Fruit fly (Drosophila melanogaster): ENCODE measurements around the gene Lk.
A peak's percentile ranks its signal among the peaks of the same experiment; 100 is the strongest.

The Lk gene

dm6 chr3L:14550839-14551415 is 9.6 kb downstream of the Lk start, which contains the start of gene Gbs-70E (continued):
- TF ChIP-seq CG6683 (GFP tag; optimal IDR thresholded peaks at IDR 0.05) (peak; percentile 67), cwo (GFP tag; optimal IDR thresholded peaks at IDR 0.05) (peak; percentile 88), prd (optimal IDR thresholded peaks at IDR 0.05) (no peak), prd (GFP tag; IDR thresholded peaks at IDR 0.05) (peak; percentile 95), CG11695 (GFP tag; IDR thresholded peaks at IDR 0.05) (peak; percentile 95), Asciz (GFP tag; optimal IDR thresholded peaks at IDR 0.05) (peak; percentile 91), Hey (tag; optimal IDR thresholded peaks at IDR 0.05) (peak; percentile 71), CG10979 (tag; optimal IDR thresholded peaks at IDR 0.05) (peak; percentile 93), nom (GFP tag; optimal IDR thresholded peaks at IDR 0.05) (peak; percentile 83), Aef1 (GFP tag; IDR thresholded peaks at IDR 0.05) (peak; percentile 80), MBD-R2 (GFP tag; IDR thresholded peaks at IDR 0.05) (peak; percentile 51; the same call in 1 of the 2 replicates), CG1792 (GFP tag; optimal IDR thresholded peaks at IDR 0.05) (peak; percentile 64), Dp (GFP tag; optimal IDR thresholded peaks at IDR 0.05) (peak; percentile 1), CG18011 (GFP tag; optimal IDR thresholded peaks at IDR 0.05) (peak; percentile 79), Atf6 (GFP tag; IDR thresholded peaks at IDR 0.05) (peak; percentile 95), Bdp1 (GFP tag; optimal IDR thresholded peaks at IDR 0.05) (peak; percentile 66), crol (GFP tag; IDR thresholded peaks at IDR 0.05) (peak; percentile 34; the same call in 1 of the 2 replicates), CG15269 (tag; optimal IDR thresholded peaks at IDR 0.05) (peak; percentile 93), CG13123 (GFP tag; optimal IDR thresholded peaks at IDR 0.05) (peak; percentile 85), CG14014 (GFP tag; IDR thresholded peaks at IDR 0.05) (peak; percentile 90), CG11398 (GFP tag; optimal IDR thresholded peaks at IDR 0.05) (peak; percentile 88), h (optimal IDR thresholded peaks at IDR 0.05) (no peak), CG14860 (GFP tag; IDR thresholded peaks at IDR 0.05; ENCODE audit: partially characterized antibody) (no peak), CG31441 (GFP tag; IDR thresholded peaks at IDR 0.05) (peak; percentile 90), Hr51 (GFP tag; optimal IDR thresholded peaks at IDR 0.05) (peak; percentile 90 to 96), Deaf1 (tag; optimal IDR thresholded peaks at IDR 0.05) (peak; percentile 83), emc (GFP tag; optimal IDR thresholded peaks at IDR 0.05) (peak; percentile 77), sisA (GFP tag; IDR thresholded peaks at IDR 0.05) (peak; percentile 87), CG31365 (tag; optimal IDR thresholded peaks at IDR 0.05) (peak; percentile 82), Atf-2 (GFP tag; optimal IDR thresholded peaks at IDR 0.05) (peak; percentile 91), NC2α (GFP tag; optimal IDR thresholded peaks at IDR 0.05) (peak; percentile 92), Jarid2 (GFP tag; optimal IDR thresholded peaks at IDR 0.05) (peak; percentile 97), CG2129 (GFP tag; IDR thresholded peaks at IDR 0.05; ENCODE audit: partially characterized antibody) (no peak), Meics (GFP tag; optimal IDR thresholded peaks at IDR 0.05) (peak; percentile 89), Gug (GFP tag; IDR thresholded peaks at IDR 0.05) (peak; percentile 84), Spps (tag; optimal IDR thresholded peaks at IDR 0.05) (peak; percentile 89), CG13287 (GFP tag; IDR thresholded peaks at IDR 0.05; ENCODE audit: partially characterized antibody) (peak; percentile 62; the same call in 1 of the 2 replicates), crc (GFP tag; optimal IDR thresholded peaks at IDR 0.05) (peak; percentile 88), tap (tag; optimal IDR thresholded peaks at IDR 0.05) (peak; percentile 90), abd-A (tag; optimal IDR thresholded peaks at IDR 0.05) (peak; percentile 68), CG17359 (tag; optimal IDR thresholded peaks at IDR 0.05) (peak; percentile 91), vnd (GFP tag; IDR thresholded peaks at IDR 0.05; ENCODE audit: partially characterized antibody) (no peak), Six4 (GFP tag; optimal IDR thresholded peaks at IDR 0.05) (peak; percentile 88), gsb (GFP tag; IDR thresholded peaks at IDR 0.05) (peak; percentile 80), so (GFP tag; IDR thresholded peaks at IDR 0.05) (peak; percentile 93), CG13296 (GFP tag; optimal IDR thresholded peaks at IDR 0.05) (peak; percentile 94), CG6654 (GFP tag; optimal IDR thresholded peaks at IDR 0.05) (peak; percentile 13), CG8944 (GFP tag; optimal IDR thresholded peaks at IDR 0.05) (peak; percentile 83), CG15011 (GFP tag; optimal IDR thresholded peaks at IDR 0.05) (peak; percentile 83), Mrtf (GFP tag; IDR thresholded peaks at IDR 0.05) (peak; percentile 84; the same call in 2 of the 3 replicates)
